Fruit fly (Drosophila melanogaster) whole organism, embryonic: ENCODE results near the gene Chchd2.

Experiments
- Asciz ChIP-seq: fragments of 200-800 bp; sonication (Bioruptor generic); optimal IDR thresholded peaks from 2 replicates; lab custom pipeline; 2017; ENCODE audit warnings: missing biosample characterization, mild to moderate bottlenecking, missing genetic modification characterization, missing genetic modification reagents
- CG11695 ChIP-seq: fragments of 200-800 bp; sonication (Bioruptor generic); IDR thresholded peaks from 3 replicates; pipeline ENCODE4 v1.3.6; 2022; ENCODE audit warnings: missing biosample characterization, missing genetic modification characterization
- CG12071 ChIP-seq: fragments of 200-800 bp; sonication (Bioruptor generic); optimal IDR thresholded peaks from 3 replicates; lab custom pipeline; 2018; ENCODE audit warnings: missing biosample characterization, mild to moderate bottlenecking, missing genetic modification characterization
- CG14050 ChIP-seq: fragments of 200-800 bp; sonication (Bioruptor generic); IDR thresholded peaks from 3 replicates; pipeline ENCODE4 v1.3.6; 2022; ENCODE audit warnings: missing biosample characterization, missing genetic modification characterization
- CG14441 ChIP-seq: fragments of 200-800 bp; sonication (Bioruptor generic); IDR thresholded peaks from 2 replicates; pipeline ENCODE4 v1.3.6; 2022; ENCODE audit warnings: missing biosample characterization, missing genetic modification characterization
- CG14965 ChIP-seq: fragments of 200-800 bp; sonication (Bioruptor generic); optimal IDR thresholded peaks from 2 replicates; lab custom pipeline; 2016; ENCODE audit warnings: missing biosample characterization, missing genetic modification characterization, borderline replicate concordance
- CG15696 ChIP-seq: fragments of 200-800 bp; sonication (Bioruptor generic); optimal IDR thresholded peaks from 2 replicates; lab custom pipeline; 2019; ENCODE audit warnings: missing biosample characterization, mild to moderate bottlenecking, missing genetic modification characterization, moderate library complexity
- CG17186 ChIP-seq: fragments of 200-800 bp; sonication (Bioruptor generic); optimal IDR thresholded peaks from 3 replicates; lab custom pipeline; 2017; ENCODE audit warnings: missing biosample characterization, missing genetic modification reagents, missing genetic modification characterization
- CG1832 ChIP-seq: fragments of 200-800 bp; sonication (Bioruptor generic); optimal IDR thresholded peaks from 2 replicates; lab custom pipeline; 2017; ENCODE audit warnings: missing biosample characterization, mild to moderate bottlenecking, missing genetic modification characterization, inconsistent platforms
- CG18476 ChIP-seq: fragments of 200-800 bp; sonication (Bioruptor generic); optimal IDR thresholded peaks from 2 replicates; lab custom pipeline; 2016; ENCODE audit warnings: missing biosample characterization, mild to moderate bottlenecking, missing genetic modification characterization
- CG2202 ChIP-seq: fragments of 200-800 bp; sonication (Bioruptor generic); optimal IDR thresholded peaks from 2 replicates; lab custom pipeline; 2018; ENCODE audit warnings: missing biosample characterization, mild to moderate bottlenecking, missing genetic modification characterization
- CG33213 ChIP-seq: fragments of 200-800 bp; sonication (Bioruptor generic); optimal IDR thresholded peaks from 3 replicates; lab custom pipeline; 2016; ENCODE audit warnings: missing biosample characterization, missing genetic modification characterization
- CG34224 ChIP-seq: fragments of 200-800 bp; sonication (Bioruptor generic); IDR thresholded peaks from 3 replicates; pipeline ENCODE4 v1.3.6; 2022; ENCODE audit warnings: missing biosample characterization, missing genetic modification characterization; ENCODE audit not compliant: partially characterized antibody
- CG43689 ChIP-seq: fragments of 200-800 bp; sonication (Bioruptor generic); IDR thresholded peaks from 2 replicates; pipeline ENCODE4 v1.3.6; 2022; ENCODE audit warnings: missing biosample characterization, missing genetic modification characterization
- CG4854 ChIP-seq: fragments of 200-800 bp; sonication (Bioruptor generic); optimal IDR thresholded peaks from 2 replicates; lab custom pipeline; 2016; ENCODE audit warnings: missing biosample characterization, missing genetic modification characterization, inconsistent platforms
- CG6813 ChIP-seq: fragments of 200-800 bp; sonication (Bioruptor generic); optimal IDR thresholded peaks from 2 replicates; lab custom pipeline; 2017; ENCODE audit warnings: missing biosample characterization, missing genetic modification characterization, mild to moderate bottlenecking, moderate library complexity, missing genetic modification reagents
- CG8290 ChIP-seq, 3 experiments: fragments of 200-800 bp; sonication (Bioruptor generic); optimal IDR thresholded peaks; 2 replicates each; lab custom pipeline; 2016 to 2019; ENCODE audit warnings: missing biosample characterization in 3 of 3, missing genetic modification characterization in 3 of 3, mild to moderate bottlenecking in 2 of 3, moderate library complexity in 1 of 3
- Camta ChIP-seq: fragments of 200-800 bp; sonication (Bioruptor generic); optimal IDR thresholded peaks from 2 replicates; lab custom pipeline; 2016; ENCODE audit warnings: missing biosample characterization, missing genetic modification characterization
- CkIIα-i1 ChIP-seq: fragments of 200-800 bp; sonication (Bioruptor generic); IDR thresholded peaks from 2 replicates; pipeline ENCODE4 v1.3.6; 2022; ENCODE audit warnings: missing biosample characterization, missing genetic modification characterization
- Dad ChIP-seq: fragments of 200-800 bp; sonication (Bioruptor generic); optimal IDR thresholded peaks from 3 replicates; lab custom pipeline; 2016; ENCODE audit warnings: missing biosample characterization, missing genetic modification characterization
- Fer3 ChIP-seq: fragments of 200-800 bp; sonication (Bioruptor generic); optimal IDR thresholded peaks from 2 replicates; lab custom pipeline; 2018; ENCODE audit warnings: missing biosample characterization, mild to moderate bottlenecking, missing genetic modification characterization, moderate library complexity
- Gug ChIP-seq: fragments of 200-800 bp; sonication (Bioruptor generic); IDR thresholded peaks from 4 replicates; pipeline ENCODE4 v1.3.6; 2022; ENCODE audit warnings: missing biosample characterization, missing genetic modification characterization
- HLH3B ChIP-seq: fragments of 200-800 bp; sonication (Bioruptor generic); IDR thresholded peaks from 2 replicates; pipeline ENCODE4 v1.3.6; 2022; ENCODE audit warnings: missing biosample characterization, missing genetic modification characterization
- Hmx ChIP-seq: fragments of 200-800 bp; sonication (Bioruptor generic); optimal IDR thresholded peaks from 2 replicates; lab custom pipeline; 2016; ENCODE audit warnings: missing biosample characterization, missing genetic modification characterization
- MTF-1 ChIP-seq: fragments of 200-800 bp; sonication (Bioruptor generic); optimal IDR thresholded peaks from 2 replicates; lab custom pipeline; 2018; ENCODE audit warnings: missing biosample characterization, mild to moderate bottlenecking, missing genetic modification characterization, borderline replicate concordance
- NC2α ChIP-seq: fragments of 200-800 bp; sonication (Bioruptor generic); optimal IDR thresholded peaks from 2 replicates; lab custom pipeline; 2016; ENCODE audit warnings: missing biosample characterization, missing genetic modification characterization
- Neu2 ChIP-seq: fragments of 200-800 bp; sonication (Bioruptor generic); optimal IDR thresholded peaks from 3 replicates; lab custom pipeline; 2016; ENCODE audit warnings: missing biosample characterization, missing genetic modification characterization, borderline replicate concordance
- Oli ChIP-seq: fragments of 200-800 bp; sonication (Bioruptor generic); optimal IDR thresholded peaks from 2 replicates; lab custom pipeline; 2018; ENCODE audit warnings: missing biosample characterization, mild to moderate bottlenecking, missing genetic modification characterization, moderate library complexity
- Opbp ChIP-seq: fragments of 200-800 bp; sonication (Bioruptor generic); IDR thresholded peaks from 3 replicates; pipeline ENCODE4 v1.3.6; 2022; ENCODE audit warnings: missing biosample characterization, missing genetic modification characterization; ENCODE audit not compliant: partially characterized antibody
- Rx ChIP-seq: fragments of 200-800 bp; sonication (Bioruptor generic); IDR thresholded peaks from 2 replicates; pipeline ENCODE4 v1.3.6; 2022; ENCODE audit warnings: missing biosample characterization, missing genetic modification characterization
- br ChIP-seq: fragments of >200 bp; optimal IDR thresholded peaks from 2 replicates; lab custom pipeline; 2017
- dimm ChIP-seq: fragments of 200-800 bp; sonication (Bioruptor generic); IDR thresholded peaks from 2 replicates; pipeline ENCODE4 v1.3.6; 2022; ENCODE audit warnings: missing biosample characterization, missing genetic modification characterization
- esg ChIP-seq: fragments of 200-800 bp; sonication (Bioruptor generic); conservative IDR thresholded peaks from 2 replicates; pipeline ENCODE4 v1.3.6; 2022; ENCODE audit warnings: missing biosample characterization, missing genetic modification characterization
- fd3F ChIP-seq: fragments of 200-800 bp; sonication (Bioruptor generic); optimal IDR thresholded peaks from 2 replicates; lab custom pipeline; 2018; ENCODE audit warnings: missing biosample characterization, mild to moderate bottlenecking, missing genetic modification characterization, moderate library complexity
- fru ChIP-seq: fragments of >200 bp; optimal IDR thresholded peaks from 2 replicates; lab custom pipeline; 2017
- fu2 ChIP-seq: fragments of 200-800 bp; sonication (Bioruptor generic); optimal IDR thresholded peaks from 2 replicates; lab custom pipeline; 2016; ENCODE audit warnings: missing biosample characterization, missing genetic modification characterization
- gcm ChIP-seq: fragments of 200-800 bp; sonication (Bioruptor generic); optimal IDR thresholded peaks from 2 replicates; lab custom pipeline; 2019; ENCODE audit warnings: missing biosample characterization, mild to moderate bottlenecking, missing genetic modification characterization, moderate library complexity
- hb ChIP-seq: fragments of 200-800 bp; sonication (Bioruptor generic); IDR thresholded peaks from 3 replicates; pipeline ENCODE4 v1.3.6; 2022; ENCODE audit warnings: missing biosample characterization, missing genetic modification characterization; ENCODE audit not compliant: partially characterized antibody
- ind ChIP-seq: fragments of 200-800 bp; sonication (Bioruptor generic); optimal IDR thresholded peaks from 3 replicates; lab custom pipeline; 2016; ENCODE audit warnings: missing biosample characterization, missing genetic modification characterization
- insv ChIP-seq, 2 experiments: fragments of 200-800 bp; sonication (Bioruptor generic); optimal IDR thresholded peaks; 3 replicates each; lab custom pipeline; 2016 to 2018; ENCODE audit warnings: missing biosample characterization in 2 of 2, missing genetic modification characterization in 2 of 2
- lbe ChIP-seq: fragments of 200-800 bp; sonication (Bioruptor generic); optimal IDR thresholded peaks from 2 replicates; lab custom pipeline; 2016; ENCODE audit warnings: missing biosample characterization, mild to moderate bottlenecking, missing genetic modification characterization
- phol ChIP-seq: fragments of 200-800 bp; sonication (Bioruptor generic); optimal IDR thresholded peaks from 3 replicates; lab custom pipeline; 2018; ENCODE audit warnings: missing biosample characterization, mild to moderate bottlenecking, missing genetic modification characterization, moderate library complexity
- sc ChIP-seq, 3 experiments: fragments of >200 bp in 2 of 3; fragments of 200-800 bp in 1 of 3; sonication (Bioruptor generic) in 1 of 3; optimal IDR thresholded peaks; 2 replicates in 2 of 3; 3 replicates in 1 of 3; lab custom pipeline; 2017; ENCODE audit warnings: mild to moderate bottlenecking in 1 of 3, missing biosample characterization in 1 of 3, missing genetic modification characterization in 1 of 3, missing genetic modification reagents in 1 of 3
- sima ChIP-seq: fragments of 200-800 bp; sonication (Bioruptor generic); optimal IDR thresholded peaks from 2 replicates; lab custom pipeline; 2016; ENCODE audit warnings: missing biosample characterization, missing genetic modification characterization
- sqz ChIP-seq: fragments of 200-800 bp; sonication (Bioruptor generic); optimal IDR thresholded peaks from 3 replicates; lab custom pipeline; 2018; ENCODE audit warnings: missing biosample characterization, mild to moderate bottlenecking, missing genetic modification characterization
- vnd ChIP-seq: fragments of 200-800 bp; sonication (Bioruptor generic); IDR thresholded peaks from 3 replicates; pipeline ENCODE4 v1.3.6; 2022; ENCODE audit warnings: missing biosample characterization, missing genetic modification characterization; ENCODE audit not compliant: partially characterized antibody

Gene Chchd2

DNA sequence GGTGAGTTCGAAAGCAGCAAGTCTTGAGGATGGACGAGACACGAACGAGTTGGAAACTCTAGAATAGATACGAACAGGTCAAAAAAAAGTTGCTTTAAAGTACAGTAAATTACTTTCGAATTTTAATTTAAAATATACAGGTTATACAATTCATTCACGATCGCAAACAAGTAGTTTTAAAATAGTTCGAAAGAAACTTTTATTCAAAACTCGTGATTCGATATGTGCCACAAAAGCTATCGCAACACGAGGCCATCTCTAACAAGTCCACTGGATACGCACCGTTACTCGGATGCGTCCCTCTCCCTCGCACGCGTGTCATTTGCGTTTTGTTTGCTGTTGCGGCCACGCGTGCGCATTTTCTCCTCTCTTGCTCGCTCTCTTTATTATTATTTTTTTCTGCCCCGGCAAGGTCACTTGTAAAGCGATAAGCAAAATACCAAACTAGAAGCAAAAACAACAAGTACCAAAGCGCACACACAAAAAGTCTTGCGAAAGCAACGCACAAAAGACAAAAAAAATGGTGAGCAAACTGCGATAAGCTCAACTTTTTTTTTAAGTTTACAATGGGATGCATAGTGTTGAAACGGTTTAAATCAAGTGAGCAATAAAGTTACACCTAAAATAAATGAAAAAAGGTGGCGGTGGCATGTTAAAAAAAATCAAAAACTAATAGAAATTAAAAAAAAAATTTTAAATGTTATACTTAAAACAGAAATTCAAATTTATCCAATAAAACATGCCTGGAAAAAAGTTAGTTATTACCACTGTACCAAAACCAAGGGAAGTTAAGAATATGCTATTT, 23.6 kb upstream of the Chchd2 start (continued):
- peak; percentile 55 for TF ChIP-seq ind (GFP tag; lab: Kevin White, UChicago)
- peak; percentile 2 for TF ChIP-seq CG2202 (tag; lab: Kevin White, UChicago)
- no peak for TF ChIP-seq sima (GFP tag; lab: Kevin White, UChicago)
- TF ChIP-seq CG18476 (GFP tag; lab: Kevin White, UChicago), result peak; percentile 49
- peak; percentile 83 for TF ChIP-seq fd3F (GFP tag; lab: Kevin White, UChicago)
- peak; percentile 49 for TF ChIP-seq Rx (GFP tag; lab: Robert Waterston, UW)
- TF ChIP-seq insv (GFP tag; optimal IDR thresholded peaks at IDR 0.05; lab: Kevin White, UChicago), result no peak
- TF ChIP-seq esg (GFP tag; lab: Robert Waterston, UW), result peak; percentile 71
- TF ChIP-seq fu2 (GFP tag; lab: Kevin White, UChicago), result no peak
- TF ChIP-seq Neu2, result peak; percentile 12
- TF ChIP-seq HLH3B (GFP tag; lab: Robert Waterston, UW), result peak; percentile 76
- peak; percentile 22 for TF ChIP-seq Asciz
- TF ChIP-seq CG43689 (GFP tag; lab: Robert Waterston, UW), result no peak
- TF ChIP-seq Hmx, result peak; percentile 24
- TF ChIP-seq phol, result peak; percentile 69
- TF ChIP-seq sqz (GFP tag; lab: Kevin White, UChicago), result peak; percentile 100
- TF ChIP-seq Oli (tag; lab: Kevin White, UChicago), result peak; percentile 55
- TF ChIP-seq CG33213 (GFP tag; lab: Kevin White, UChicago), result no peak
- no peak for TF ChIP-seq CkIIα-i1 (GFP tag; lab: Robert Waterston, UW)

DNA sequence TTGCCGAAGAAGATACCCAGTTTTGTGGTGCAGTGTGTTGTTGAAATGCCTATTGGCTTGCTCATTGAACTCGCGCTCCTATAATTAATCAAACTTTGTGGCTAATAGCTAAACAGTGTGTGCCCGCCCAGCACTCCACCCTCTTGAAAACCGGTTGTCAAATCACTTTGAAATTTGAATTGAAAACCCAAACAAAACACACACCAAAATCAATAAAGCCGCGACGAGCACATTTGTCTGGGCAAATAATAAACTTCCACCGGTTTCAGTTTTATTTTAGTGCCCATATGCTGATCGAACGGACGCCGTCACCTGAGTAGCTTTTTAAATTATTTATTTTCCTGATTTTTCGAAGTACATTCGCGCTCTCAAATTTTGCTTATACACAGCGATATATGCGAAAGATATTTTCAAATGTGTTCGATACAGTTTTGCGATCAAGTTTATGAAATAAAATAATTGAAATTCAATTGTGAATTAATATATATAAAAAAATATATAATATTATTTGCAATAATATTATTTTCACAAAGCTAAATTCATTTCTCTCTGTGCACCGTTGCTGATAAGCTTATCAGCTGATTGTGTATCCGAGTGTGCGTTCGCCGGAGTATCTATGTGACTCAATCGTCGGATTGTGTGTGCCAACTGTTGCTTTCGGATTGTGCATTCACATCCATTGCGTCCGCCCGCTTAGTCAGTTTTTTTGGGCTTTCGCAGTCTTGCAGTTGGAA, 18.9 kb upstream of the Chchd2 start:
- TF ChIP-seq CG12071 (no peak), vnd (GFP tag; lab: Robert Waterston, UW) (no peak), sc (optimal IDR thresholded peaks at IDR 0.05; lab: Kevin White, UChicago) (no peak), sc (GFP tag; optimal IDR thresholded peaks at IDR 0.05; lab: Kevin White, UChicago) (peak; percentile 65), hb (no peak), br (lab: Kevin White, UChicago) (no peak), Dad (GFP tag; lab: Kevin White, UChicago) (no peak), dimm (no peak), CG17186 (no peak), CG11695 (GFP tag; lab: Robert Waterston, UW) (peak; percentile 85), NC2α (GFP tag; lab: Kevin White, UChicago) (no peak), Opbp (no peak), CG14441 (GFP tag; lab: Robert Waterston, UW) (peak; percentile 84), CG1832 (no peak), CG8290 (GFP tag; optimal IDR thresholded peaks at IDR 0.05; lab: Kevin White, UChicago) (peak; percentile 11), CG8290 (tag; optimal IDR thresholded peaks at IDR 0.05; lab: Kevin White, UChicago) (peak in 1 of 2 experiments; percentile 66), MTF-1 (peak; percentile 40), CG6813 (peak; percentile 84), gcm (GFP tag; lab: Kevin White, UChicago) (peak; percentile 75), CG34224 (GFP tag; lab: Robert Waterston, UW) (no peak), CG15696 (tag; lab: Kevin White, UChicago) (peak; percentile 39), lbe (GFP tag; lab: Kevin White, UChicago) (peak; percentile 48), Gug (no peak; the same call in 3 of the 4 replicates), CG4854 (GFP tag; lab: Kevin White, UChicago) (peak; percentile 11), CG14965 (GFP tag; lab: Kevin White, UChicago) (no peak), Fer3 (peak; percentile 84), Camta (GFP tag; lab: Kevin White, UChicago) (peak; percentile 35), CG14050 (GFP tag; lab: Robert Waterston, UW) (peak; percentile 69; the same call in 2 of the 3 replicates), fru (no peak)
